Fruit fly (Drosophila melanogaster) whole organism, embryonic: ENCODE results near the gene NPF.
A peak's percentile ranks its signal among the peaks of the same experiment; 100 is the strongest.

Experiments
- B-H1 ChIP-seq: fragments of 200-800 bp; sonication (Bioruptor generic); IDR thresholded peaks from 3 replicates; pipeline ENCODE4 v1.3.6; 2022; ENCODE audit warnings: missing biosample characterization, missing genetic modification characterization
- BEAF-32 ChIP-seq: fragments of 200-800 bp; sonication (Bioruptor generic); optimal IDR thresholded peaks from 3 replicates; lab custom pipeline; 2017; ENCODE audit warnings: missing biosample characterization, missing genetic modification characterization, mild to moderate bottlenecking, moderate library complexity, missing genetic modification reagents
- CG10267 ChIP-seq: fragments of 200-800 bp; sonication (Bioruptor generic); optimal IDR thresholded peaks from 2 replicates; lab custom pipeline; 2018; ENCODE audit warnings: missing biosample characterization, mild to moderate bottlenecking, missing genetic modification characterization, moderate library complexity
- CG10321 ChIP-seq: fragments of 200-800 bp; sonication (Bioruptor generic); IDR thresholded peaks from 2 replicates; pipeline ENCODE4 v1.3.6; 2022; ENCODE audit warnings: missing biosample characterization, missing genetic modification characterization
- CG11247 ChIP-seq: fragments of 200-800 bp; sonication (Bioruptor generic); IDR thresholded peaks from 2 replicates; pipeline ENCODE4 v1.3.6; 2022; ENCODE audit warnings: missing biosample characterization, missing genetic modification characterization
- CG11504 ChIP-seq: fragments of 200-800 bp; sonication (Bioruptor generic); optimal IDR thresholded peaks from 3 replicates; lab custom pipeline; 2019; ENCODE audit warnings: missing biosample characterization, mild to moderate bottlenecking, missing genetic modification characterization, moderate library complexity
- CG12071 ChIP-seq: fragments of 200-800 bp; sonication (Bioruptor generic); optimal IDR thresholded peaks from 3 replicates; lab custom pipeline; 2018; ENCODE audit warnings: missing biosample characterization, mild to moderate bottlenecking, missing genetic modification characterization
- CG12155 ChIP-seq: fragments of 200-800 bp; sonication (Bioruptor generic); optimal IDR thresholded peaks from 3 replicates; lab custom pipeline; 2016; ENCODE audit warnings: missing biosample characterization, missing genetic modification characterization
- CG13123 ChIP-seq: fragments of 200-800 bp; sonication (Bioruptor generic); optimal IDR thresholded peaks from 2 replicates; lab custom pipeline; 2016; ENCODE audit warnings: missing biosample characterization, missing genetic modification characterization
- CG13624 ChIP-seq: fragments of 200-800 bp; sonication (Bioruptor generic); optimal IDR thresholded peaks from 2 replicates; lab custom pipeline; 2016; ENCODE audit warnings: missing biosample characterization, missing genetic modification characterization
- CG13894 ChIP-seq: fragments of 200-800 bp; sonication (Bioruptor generic); optimal IDR thresholded peaks from 3 replicates; lab custom pipeline; 2018; ENCODE audit warnings: missing biosample characterization, mild to moderate bottlenecking, missing genetic modification characterization, moderate library complexity
- CG14050 ChIP-seq: fragments of 200-800 bp; sonication (Bioruptor generic); IDR thresholded peaks from 3 replicates; pipeline ENCODE4 v1.3.6; 2022; ENCODE audit warnings: missing biosample characterization, missing genetic modification characterization
- CG14860 ChIP-seq: fragments of 200-800 bp; sonication (Bioruptor generic); IDR thresholded peaks from 3 replicates; pipeline ENCODE4 v1.3.6; 2022; ENCODE audit warnings: missing biosample characterization, missing genetic modification characterization; ENCODE audit not compliant: partially characterized antibody
- CG2202 ChIP-seq: fragments of 200-800 bp; sonication (Bioruptor generic); optimal IDR thresholded peaks from 2 replicates; lab custom pipeline; 2018; ENCODE audit warnings: missing biosample characterization, mild to moderate bottlenecking, missing genetic modification characterization
- CG2712 ChIP-seq: fragments of 200-800 bp; optimal IDR thresholded peaks from 3 replicates; lab custom pipeline; 2019; ENCODE audit warnings: missing biosample characterization, mild to moderate bottlenecking, missing genetic modification characterization, moderate library complexity
- CG31441 ChIP-seq: fragments of 200-800 bp; sonication (Bioruptor generic); IDR thresholded peaks from 2 replicates; pipeline ENCODE4 v1.3.6; 2022; ENCODE audit warnings: missing biosample characterization, missing genetic modification characterization
- CG34376 ChIP-seq: fragments of 200-800 bp; sonication (Bioruptor generic); optimal IDR thresholded peaks from 2 replicates; lab custom pipeline; 2018; ENCODE audit warnings: missing biosample characterization, mild to moderate bottlenecking, missing genetic modification characterization
- CG3847 ChIP-seq: fragments of 200-800 bp; sonication (Bioruptor generic); IDR thresholded peaks from 2 replicates; pipeline ENCODE4 v1.3.6; 2022; ENCODE audit warnings: missing biosample characterization, missing genetic modification characterization
- CG4328 ChIP-seq: fragments of 200-800 bp; sonication (Bioruptor generic); optimal IDR thresholded peaks from 3 replicates; lab custom pipeline; 2017; ENCODE audit warnings: missing biosample characterization, missing genetic modification reagents, missing genetic modification characterization
- CG7963 ChIP-seq: fragments of 200-800 bp; sonication (Bioruptor generic); IDR thresholded peaks from 3 replicates; pipeline ENCODE4 v1.3.6; 2022; ENCODE audit warnings: missing biosample characterization, missing genetic modification characterization; ENCODE audit not compliant: partially characterized antibody
- CG8089 ChIP-seq: fragments of 200-800 bp; sonication (Bioruptor generic); optimal IDR thresholded peaks from 3 replicates; lab custom pipeline; 2016; ENCODE audit warnings: missing biosample characterization, missing genetic modification characterization
- Chrac-16 ChIP-seq: fragments of 200-800 bp; sonication (Bioruptor generic); optimal IDR thresholded peaks from 3 replicates; lab custom pipeline; 2016; ENCODE audit warnings: missing biosample characterization, missing genetic modification characterization
- D ChIP-seq, 2 experiments: fragments of 200-800 bp in 1 of 2; fragments of >200 bp in 1 of 2; sonication (Bioruptor generic) in 1 of 2; optimal IDR thresholded peaks; 2 replicates in 1 of 2; 3 replicates in 1 of 2; lab custom pipeline; 2017; ENCODE audit warnings: mild to moderate bottlenecking in 1 of 2, missing biosample characterization in 1 of 2, missing genetic modification characterization in 1 of 2, missing genetic modification reagents in 1 of 2
- Deaf1 ChIP-seq: fragments of 200-800 bp; optimal IDR thresholded peaks from 3 replicates; lab custom pipeline; 2019; ENCODE audit warnings: missing biosample characterization, mild to moderate bottlenecking, missing genetic modification characterization, moderate library complexity
- Dip2 ChIP-seq: fragments of 200-800 bp; sonication (Bioruptor generic); IDR thresholded peaks from 2 replicates; pipeline ENCODE4 v1.3.6; 2022; ENCODE audit warnings: missing biosample characterization, missing genetic modification characterization
- Fer1 ChIP-seq: fragments of 200-800 bp; sonication (Bioruptor generic); optimal IDR thresholded peaks from 2 replicates; lab custom pipeline; 2017; ENCODE audit warnings: missing biosample characterization, mild to moderate bottlenecking, missing genetic modification characterization
- Mrtf ChIP-seq: fragments of 200-800 bp; sonication (Bioruptor generic); IDR thresholded peaks from 3 replicates; pipeline ENCODE4 v1.3.6; 2022; ENCODE audit warnings: missing biosample characterization, missing genetic modification characterization
- Myb ChIP-seq: fragments of 200-800 bp; sonication (Bioruptor generic); optimal IDR thresholded peaks from 2 replicates; lab custom pipeline; 2016; ENCODE audit warnings: missing biosample characterization, missing genetic modification characterization
- NfI ChIP-seq: fragments of 200-800 bp; sonication (Bioruptor generic); optimal IDR thresholded peaks from 3 replicates; lab custom pipeline; 2018; ENCODE audit warnings: missing biosample characterization, mild to moderate bottlenecking, missing genetic modification characterization, moderate library complexity
- PHDP ChIP-seq: fragments of 200-800 bp; sonication (Bioruptor generic); optimal IDR thresholded peaks from 3 replicates; lab custom pipeline; 2018; ENCODE audit warnings: missing biosample characterization, mild to moderate bottlenecking, missing genetic modification characterization, moderate library complexity
- Sry-β ChIP-seq: fragments of 200-800 bp; sonication (Bioruptor generic); optimal IDR thresholded peaks from 2 replicates; lab custom pipeline; 2018; ENCODE audit warnings: missing biosample characterization, mild to moderate bottlenecking, missing genetic modification characterization, moderate library complexity
- bigmax ChIP-seq: fragments of 200-800 bp; sonication (Bioruptor generic); optimal IDR thresholded peaks from 2 replicates; lab custom pipeline; 2018; ENCODE audit warnings: missing biosample characterization, mild to moderate bottlenecking, missing genetic modification characterization
- chif ChIP-seq, 2 experiments: fragments of 200-800 bp; sonication (Bioruptor generic); optimal IDR thresholded peaks; 3 replicates each; lab custom pipeline; 2016; ENCODE audit warnings: missing biosample characterization in 2 of 2, missing genetic modification characterization in 2 of 2
- danr ChIP-seq: fragments of 200-800 bp; sonication (Bioruptor generic); IDR thresholded peaks from 2 replicates; pipeline ENCODE4 v1.3.6; 2022; ENCODE audit warnings: missing biosample characterization, missing genetic modification characterization
- fd3F ChIP-seq: fragments of 200-800 bp; sonication (Bioruptor generic); optimal IDR thresholded peaks from 2 replicates; lab custom pipeline; 2018; ENCODE audit warnings: missing biosample characterization, mild to moderate bottlenecking, missing genetic modification characterization, moderate library complexity
- gro ChIP-seq: fragments of 200-800 bp; sonication (Bioruptor generic); optimal IDR thresholded peaks from 2 replicates; lab custom pipeline; 2016; ENCODE audit warnings: missing biosample characterization, missing genetic modification characterization
- jing ChIP-seq: fragments of 200-800 bp; sonication (Bioruptor generic); optimal IDR thresholded peaks from 2 replicates; lab custom pipeline; 2018; ENCODE audit warnings: missing biosample characterization, mild to moderate bottlenecking, missing genetic modification characterization
- kay ChIP-seq: fragments of 200-800 bp; sonication (Bioruptor generic); optimal IDR thresholded peaks from 2 replicates; lab custom pipeline; 2016; ENCODE audit warnings: missing biosample characterization, missing genetic modification characterization
- nerfin-2 ChIP-seq: fragments of 200-800 bp; sonication (Bioruptor generic); IDR thresholded peaks from 2 replicates; pipeline ENCODE4 v1.3.6; 2022; ENCODE audit warnings: missing biosample characterization, missing genetic modification characterization; ENCODE audit not compliant: partially characterized antibody
- pzg ChIP-seq: fragments of 200-800 bp; sonication (Bioruptor generic); optimal IDR thresholded peaks from 3 replicates; lab custom pipeline; 2018; ENCODE audit warnings: missing biosample characterization, mild to moderate bottlenecking, missing genetic modification characterization, moderate library complexity
- salm ChIP-seq: fragments of 200-800 bp; sonication (Bioruptor generic); optimal IDR thresholded peaks from 2 replicates; lab custom pipeline; 2018; ENCODE audit warnings: missing biosample characterization, mild to moderate bottlenecking, missing genetic modification characterization
- sc ChIP-seq, 3 experiments: fragments of >200 bp in 2 of 3; fragments of 200-800 bp in 1 of 3; sonication (Bioruptor generic) in 1 of 3; optimal IDR thresholded peaks; 2 replicates in 2 of 3; 3 replicates in 1 of 3; lab custom pipeline; 2017; ENCODE audit warnings: mild to moderate bottlenecking in 1 of 3, missing biosample characterization in 1 of 3, missing genetic modification characterization in 1 of 3, missing genetic modification reagents in 1 of 3
- sens-2 ChIP-seq: fragments of 200-800 bp; sonication (Bioruptor generic); IDR thresholded peaks from 2 replicates; pipeline ENCODE4 v1.3.6; 2022; ENCODE audit warnings: missing biosample characterization, missing genetic modification characterization
- tup ChIP-seq: fragments of 200-800 bp; sonication (Bioruptor generic); optimal IDR thresholded peaks from 2 replicates; lab custom pipeline; 2016; ENCODE audit warnings: missing biosample characterization, mild to moderate bottlenecking, missing genetic modification characterization, moderate library complexity
- unpg ChIP-seq: fragments of 200-800 bp; sonication (Bioruptor generic); optimal IDR thresholded peaks from 3 replicates; lab custom pipeline; 2018; ENCODE audit warnings: missing biosample characterization, mild to moderate bottlenecking, missing genetic modification characterization, moderate library complexity
- wek ChIP-seq: fragments of 200-800 bp; sonication (Bioruptor generic); optimal IDR thresholded peaks from 3 replicates; lab custom pipeline; 2018; ENCODE audit warnings: missing biosample characterization, mild to moderate bottlenecking, missing genetic modification characterization, moderate library complexity

Gene NPF

DNA sequence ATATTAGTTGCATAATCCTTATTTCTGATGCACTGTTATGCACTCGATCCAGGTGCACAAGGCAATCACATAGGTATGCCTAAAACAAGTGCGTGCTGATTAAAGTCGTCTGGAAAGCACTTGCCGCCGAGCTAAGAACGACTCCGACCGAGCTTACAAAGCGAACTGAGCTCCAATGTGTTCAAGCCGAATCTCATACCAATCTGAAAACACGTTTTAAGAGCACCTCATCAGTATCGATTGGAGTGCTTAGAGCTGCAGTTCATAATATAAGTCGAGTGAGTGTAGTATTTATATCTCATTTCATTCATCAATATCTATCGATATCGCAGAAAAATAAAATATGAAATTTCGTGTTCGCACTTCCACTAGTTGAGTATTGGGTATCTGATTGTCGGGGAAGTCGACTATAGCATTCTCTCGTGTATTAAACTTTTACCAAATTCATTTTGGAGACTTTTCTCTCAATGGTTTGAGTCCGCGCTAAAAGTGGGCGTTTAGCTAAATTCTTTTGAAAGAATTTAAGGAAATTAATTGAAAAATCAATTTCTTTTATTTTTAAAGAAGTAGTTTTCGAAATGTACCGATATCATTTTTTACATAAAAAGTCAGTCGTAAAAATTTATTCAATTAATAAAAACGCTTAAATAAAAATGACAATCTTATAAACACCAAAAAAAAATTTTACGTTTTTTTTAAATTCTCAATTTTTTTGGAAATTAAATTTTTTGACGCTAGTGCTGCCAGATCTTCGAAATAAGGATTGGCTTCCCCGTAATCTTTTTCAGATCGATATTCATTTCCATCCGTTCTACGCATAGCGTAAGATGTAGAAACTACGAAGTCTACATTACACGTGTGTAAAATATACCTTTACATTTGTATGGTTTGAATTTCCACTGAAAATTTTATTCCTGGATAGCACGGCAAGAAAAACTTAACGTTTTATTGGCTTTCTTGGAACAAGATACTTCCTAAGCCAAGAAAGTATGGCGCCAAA lies 46.8 kb downstream of the NPF start, which contains the start of gene modSP (continued):
- TF ChIP-seq CG12155 (GFP tag; lab: Kevin White, UChicago) (no peak), CG8089 (GFP tag; lab: Kevin White, UChicago) (no peak), B-H1 (GFP tag; lab: Robert Waterston, UW) (peak; percentile 21; the same call in 1 of the 3 replicates), D (optimal IDR thresholded peaks at IDR 0.05; lab: Kevin White, UChicago) (no peak), D (GFP tag; optimal IDR thresholded peaks at IDR 0.05; lab: Kevin White, UChicago) (no peak), CG34376 (GFP tag; lab: Kevin White, UChicago) (no peak), tup (GFP tag; lab: Kevin White, UChicago) (no peak), bigmax (GFP tag; lab: Kevin White, UChicago) (no peak), CG13624 (GFP tag; lab: Kevin White, UChicago) (peak; percentile 36), sc (optimal IDR thresholded peaks at IDR 0.05; lab: Kevin White, UChicago) (no peak), sc (GFP tag; optimal IDR thresholded peaks at IDR 0.05; lab: Kevin White, UChicago) (no peak), CG2712 (tag; lab: Kevin White, UChicago) (peak; percentile 30), CG12071 (GFP tag; lab: Kevin White, UChicago) (no peak), CG31441 (0 out of 2 replicates have a peak, but pooled peaks have one; percentile 52), CG3847 (GFP tag; lab: Robert Waterston, UW) (peak; percentile 22; the same call in 1 of the 2 replicates), fd3F (GFP tag; lab: Kevin White, UChicago) (no peak), NfI (GFP tag; lab: Kevin White, UChicago) (no peak), Deaf1 (tag; lab: Kevin White, UChicago) (peak; percentile 60), Myb (GFP tag; lab: Kevin White, UChicago) (peak; percentile 40), sens-2 (GFP tag; lab: Robert Waterston, UW) (no peak), kay (GFP tag; lab: Kevin White, UChicago) (peak; percentile 33), unpg (GFP tag; lab: Kevin White, UChicago) (peak; percentile 26), jing (GFP tag; lab: Kevin White, UChicago) (no peak), BEAF-32 (GFP tag; lab: Kevin White, UChicago) (peak; percentile 57), CG2202 (no peak), CG10267 (tag; lab: Kevin White, UChicago) (peak; percentile 35), nerfin-2 (GFP tag; lab: Robert Waterston, UW) (peak; percentile 86), PHDP (tag; lab: Kevin White, UChicago) (no peak), danr (GFP tag; lab: Robert Waterston, UW) (no peak), gro (GFP tag; lab: Kevin White, UChicago) (no peak), CG13123 (GFP tag; lab: Kevin White, UChicago) (no peak), CG11504 (tag; lab: Kevin White, UChicago) (peak; percentile 35), CG11247 (GFP tag; lab: Robert Waterston, UW) (0 out of 2 replicates have a peak, but pooled peaks have one; percentile 36), chif (GFP tag; optimal IDR thresholded peaks at IDR 0.05; lab: Kevin White, UChicago) (peak in 1 of 2 experiments; percentile 33), salm (no peak), CG14860 (GFP tag; lab: Robert Waterston, UW) (peak; percentile 81), Dip2 (GFP tag; lab: Robert Waterston, UW) (no peak), wek (GFP tag; lab: Kevin White, UChicago) (no peak), CG4328 (GFP tag; lab: Kevin White, UChicago) (no peak), CG7963 (GFP tag; lab: Robert Waterston, UW) (peak; percentile 72), Chrac-16 (GFP tag; lab: Kevin White, UChicago) (peak; percentile 10), Fer1 (no peak), CG14050 (no peak; the same call in 2 of the 3 replicates), Mrtf (GFP tag; lab: Robert Waterston, UW) (peak; percentile 37; the same call in 1 of the 3 replicates), Sry-β (GFP tag; lab: Kevin White, UChicago) (no peak), CG10321 (no peak), pzg (GFP tag; lab: Kevin White, UChicago) (peak; percentile 23), CG13894 (tag; lab: Kevin White, UChicago) (peak; percentile 48)
